Worm (Caenorhabditis elegans) whole organism, L4/young adult: Measurements from ENCODE around the gene snrp-3.

Experiments
- W03F9.2 ChIP-seq: fragments of 150-350 bp; optimal IDR thresholded peaks from 2 replicates; lab custom pipeline; 2014; ENCODE audit warnings: missing biosample characterization, missing genetic modification characterization
- him-1 ChIP-seq: sonication (generic microtip); optimal IDR thresholded peaks from 2 replicates; lab custom pipeline; 2016; ENCODE audit warnings: missing genotype, missing genetic modification reagents, missing genetic modification characterization, missing compliant biosample characterization

DNA sequence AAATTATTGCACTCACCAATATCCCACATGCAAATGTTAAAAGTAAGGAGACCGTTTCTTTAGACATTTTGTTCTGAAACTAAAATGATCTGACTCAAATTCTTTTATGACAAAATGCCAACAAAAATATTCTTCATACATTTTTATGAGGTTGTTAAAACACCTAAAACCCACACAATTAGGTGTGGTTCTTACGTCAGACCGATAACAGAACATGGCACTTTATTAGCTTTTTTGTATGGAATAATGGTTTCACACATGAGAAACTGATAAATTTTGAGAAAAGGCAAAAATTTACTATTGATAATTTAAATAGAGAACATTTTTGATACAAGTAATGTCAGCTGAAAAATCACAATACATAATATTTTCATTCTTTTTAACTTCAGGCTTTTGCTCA, 34.0 kb downstream of the snrp-3 start, which contains the start of gene C49C8.5:
- no peak for TF ChIP-seq him-1 (tag; lab: Kevin White, UChicago)
- TF ChIP-seq W03F9.2 (tag; lab: Kevin White, UChicago), result no peak
